Worm (Caenorhabditis elegans): ENCODE data around the gene F13A2.9.

ce11 chrV:4364517-4364916, 22.8 kb downstream of the F13A2.9 start, which contains the start of gene grl-13:
- TF ChIP-seq ceh-82 (tag; optimal IDR thresholded peaks at IDR 0.05) (no peak), pha-4 (tag; optimal IDR thresholded peaks at IDR 0.05) (no peak), nhr-25 (tag; optimal IDR thresholded peaks at IDR 0.05) (no peak), elt-1 (tag; optimal IDR thresholded peaks at IDR 0.05) (no peak), skn-1 (tag; optimal IDR thresholded peaks at IDR 0.05) (no peak), aly-2 (tag; optimal IDR thresholded peaks at IDR 0.05) (no peak), elt-2 (tag; optimal IDR thresholded peaks at IDR 0.05) (no peak), ceh-9 (tag; optimal IDR thresholded peaks at IDR 0.05) (no peak), nhr-11 (tag; optimal IDR thresholded peaks at IDR 0.05) (no peak), nhr-28 (tag; optimal IDR thresholded peaks at IDR 0.05) (no peak), egl-5 (tag; optimal IDR thresholded peaks at IDR 0.05) (no peak), ZK546.5 (tag; optimal IDR thresholded peaks at IDR 0.05) (no peak), lin-15B (tag; optimal IDR thresholded peaks at IDR 0.05) (no peak)

Measured in whole organism, L3 larva.